Worm (Caenorhabditis elegans): ENCODE results near the gene ZK632.4.

Gene ZK632.4

DNA sequence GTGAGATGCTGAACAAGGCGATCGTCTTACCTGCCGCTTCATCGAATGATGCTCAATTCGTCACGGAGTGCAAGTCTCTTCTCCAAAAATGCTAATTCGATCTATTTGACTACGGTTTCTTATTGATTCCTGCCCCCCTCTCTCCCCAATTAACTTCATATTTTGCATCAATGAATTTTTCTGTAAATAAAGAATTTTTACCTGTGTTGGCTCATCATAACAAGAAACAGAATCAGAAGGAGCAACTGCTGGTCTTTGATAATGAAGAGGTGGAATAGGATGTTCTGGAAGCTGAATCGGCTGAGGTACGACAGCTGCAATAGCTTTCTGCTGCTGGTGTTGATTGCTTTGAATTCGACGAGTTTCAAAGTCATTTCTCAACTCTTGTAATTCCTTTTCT lies 47.1 kb downstream of the ZK632.4 start:
- TF ChIP-seq lin-35 (GFP tag; optimal IDR thresholded peaks at IDR 0.05) = no peak
- no peak for TF ChIP-seq F10E7.11 (tag; optimal IDR thresholded peaks at IDR 0.05)
- peak; percentile 15; the same call in 1 of the 2 replicates for TF ChIP-seq hmg-1.2 (GFP tag; IDR thresholded peaks at IDR 0.05)
- peak; percentile 35; the same call in 1 of the 2 replicates for TF ChIP-seq Y95B8A.8 (GFP tag; IDR thresholded peaks at IDR 0.05)
- no peak for TF ChIP-seq tbx-9 (tag; optimal IDR thresholded peaks at IDR 0.05; ENCODE audit: borderline replicate concordance)
- peak; percentile 75 for TF ChIP-seq hrde-1 (tag; optimal IDR thresholded peaks at IDR 0.05; ENCODE audit: borderline replicate concordance)
- TF ChIP-seq madf-3 (GFP tag; IDR thresholded peaks at IDR 0.05) = peak; percentile 44; the same call in 1 of the 2 replicates
- TF ChIP-seq F39B2.1 (GFP tag; IDR thresholded peaks at IDR 0.05) = no peak
- TF ChIP-seq cebp-2 (GFP tag; IDR thresholded peaks at IDR 0.05) = 0 out of 2 replicates have a peak, but pooled peaks have one; percentile 21
- TF ChIP-seq hsf-1 (GFP tag; IDR thresholded peaks at IDR 0.05) = 0 out of 2 replicates have a peak, but pooled peaks have one; percentile 58
- TF ChIP-seq lin-26 (GFP tag; IDR thresholded peaks at IDR 0.05) = peak; percentile 38; the same call in 1 of the 2 replicates
- TF ChIP-seq madf-8 (GFP tag; conservative IDR thresholded peaks at IDR 0.05) = 0 out of 2 replicates have a peak, but pooled peaks have one; percentile 23
- TF ChIP-seq ztf-18 (tag; optimal IDR thresholded peaks at IDR 0.05) = no peak
- no peak for TF ChIP-seq attf-6 (GFP tag; IDR thresholded peaks at IDR 0.05)
- no peak for TF ChIP-seq sea-2 (GFP tag; IDR thresholded peaks at IDR 0.05)
- no peak for TF ChIP-seq bed-2 (GFP tag; IDR thresholded peaks at IDR 0.05)
- TF ChIP-seq mel-28 (tag; optimal IDR thresholded peaks at IDR 0.05; ENCODE audit: borderline replicate concordance) = no peak
- peak; percentile 47 for TF ChIP-seq ceh-79 (tag; optimal IDR thresholded peaks at IDR 0.05)
- TF ChIP-seq D2030.7 (GFP tag; IDR thresholded peaks at IDR 0.05) = no peak
- TF ChIP-seq ceh-100 (GFP tag; IDR thresholded peaks at IDR 0.05) = peak; percentile 46; the same call in 1 of the 2 replicates
- TF ChIP-seq snpc-1.1 (tag; optimal IDR thresholded peaks at IDR 0.05; ENCODE audit: insufficient read depth) = no peak
- no peak for TF ChIP-seq F22D6.2 (tag; optimal IDR thresholded peaks at IDR 0.05)
- no peak for TF ChIP-seq tlf-1 (GFP tag; optimal IDR thresholded peaks at IDR 0.05)
- peak; percentile 51; the same call in 1 of the 2 replicates for TF ChIP-seq B0336.3 (GFP tag; IDR thresholded peaks at IDR 0.05)
- TF ChIP-seq F37B4.10 (GFP tag; IDR thresholded peaks at IDR 0.05) = no peak
- TF ChIP-seq F57C9.4 (tag; optimal IDR thresholded peaks at IDR 0.05) = no peak
- TF ChIP-seq madf-6 (GFP tag; IDR thresholded peaks at IDR 0.05) = peak; percentile 49
- no peak for TF ChIP-seq rpc-1 (optimal IDR thresholded peaks at IDR 0.05)
- no peak for TF ChIP-seq rpc-1 (tag; optimal IDR thresholded peaks at IDR 0.05)
- TF ChIP-seq ztf-25 (GFP tag; IDR thresholded peaks at IDR 0.05) = 0 out of 2 replicates have a peak, but pooled peaks have one; percentile 36
- TF ChIP-seq Y53G8AR.9 (GFP tag; conservative IDR thresholded peaks at IDR 0.05) = 0 out of 2 replicates have a peak, but pooled peaks have one; percentile 18
- no peak for TF ChIP-seq nhr-90 (tag; optimal IDR thresholded peaks at IDR 0.05)
- no peak for TF ChIP-seq ama-1 (optimal IDR thresholded peaks at IDR 0.05)
- no peak for TF ChIP-seq ama-1 (GFP tag; optimal IDR thresholded peaks at IDR 0.05)
- no peak for TF ChIP-seq nfya-2 (GFP tag; IDR thresholded peaks at IDR 0.05)

DNA sequence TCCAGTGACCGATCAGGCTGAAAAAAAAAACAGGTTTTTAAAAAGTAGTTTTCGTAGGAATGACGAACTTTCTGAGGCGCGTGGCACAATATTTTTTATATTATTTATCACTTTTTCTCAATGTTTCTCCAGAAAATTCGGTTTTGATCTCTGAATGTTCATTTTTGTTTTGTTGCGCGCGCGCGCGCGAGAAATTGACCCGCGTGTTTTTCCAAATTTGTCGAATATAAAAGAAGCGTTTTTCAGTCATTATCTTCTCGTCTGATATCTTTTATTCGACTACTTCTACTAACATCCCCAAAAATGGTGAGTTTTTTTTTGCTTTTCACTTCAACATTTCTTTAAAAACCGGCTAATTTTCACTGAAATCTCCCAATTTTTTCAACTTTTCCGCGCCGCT lies 48.4 kb downstream of the ZK632.4 start, which contains the start of gene rmd-1:
TSS of gene rmd-1 (plus strand) at position 247 of the 400 bp plus-strand sequence.
- TF ChIP-seq B0035.1 (tag; optimal IDR thresholded peaks at IDR 0.05) (no peak), ceh-40 (GFP tag; IDR thresholded peaks at IDR 0.05) (no peak), akir-1 (GFP tag; optimal IDR thresholded peaks at IDR 0.05) (no peak), lin-54 (GFP tag; optimal IDR thresholded peaks at IDR 0.05) (peak; percentile 30), him-1 (tag; optimal IDR thresholded peaks at IDR 0.05) (no peak), sptf-2 (GFP tag; optimal IDR thresholded peaks at IDR 0.05) (no peak), F39B2.1 (GFP tag; IDR thresholded peaks at IDR 0.05) (no peak), sdz-38 (tag; optimal IDR thresholded peaks at IDR 0.05) (no peak), F57C9.4 (tag; optimal IDR thresholded peaks at IDR 0.05) (no peak), tbp1 (GFP tag; optimal IDR thresholded peaks at IDR 0.05) (peak; percentile 1), B0019.2 (GFP tag; conservative IDR thresholded peaks at IDR 0.05) (no peak), chd-7 (tag; optimal IDR thresholded peaks at IDR 0.05) (no peak), C17E4.6 (GFP tag; IDR thresholded peaks at IDR 0.05) (0 out of 2 replicates have a peak, but pooled peaks have one; percentile 42), ztf-18 (tag; optimal IDR thresholded peaks at IDR 0.05) (peak; percentile 2), ztf-3 (GFP tag; optimal IDR thresholded peaks at IDR 0.05) (no peak), sea-2 (GFP tag; IDR thresholded peaks at IDR 0.05) (no peak), cebp-1 (GFP tag; IDR thresholded peaks at IDR 0.05) (no peak), cebp-1 (tag; optimal IDR thresholded peaks at IDR 0.05) (no peak), mxl-1 (tag; optimal IDR thresholded peaks at IDR 0.05) (no peak), K11D2.4 (GFP tag; IDR thresholded peaks at IDR 0.05) (no peak)

Data from whole organism, young adult.